Worm (Caenorhabditis elegans) whole organism, L4/young adult: ENCODE measurements around the gene frl-1.
A peak's percentile ranks its signal among the peaks of the same experiment; 100 is the strongest.

Source experiments
- W03F9.2 ChIP-seq: fragments of 150-350 bp; optimal IDR thresholded peaks from 2 replicates; lab custom pipeline; 2014; ENCODE audit warnings: missing biosample characterization, missing genetic modification characterization
- dao-5 ChIP-seq: sonication (generic microtip); optimal IDR thresholded peaks from 2 replicates; lab custom pipeline; 2016; ENCODE audit warnings: missing genotype, missing genetic modification characterization, moderate library complexity, missing compliant biosample characterization
- him-1 ChIP-seq: sonication (generic microtip); optimal IDR thresholded peaks from 2 replicates; lab custom pipeline; 2016; ENCODE audit warnings: missing genotype, missing genetic modification reagents, missing genetic modification characterization, missing compliant biosample characterization

The frl-1 gene

DNA sequence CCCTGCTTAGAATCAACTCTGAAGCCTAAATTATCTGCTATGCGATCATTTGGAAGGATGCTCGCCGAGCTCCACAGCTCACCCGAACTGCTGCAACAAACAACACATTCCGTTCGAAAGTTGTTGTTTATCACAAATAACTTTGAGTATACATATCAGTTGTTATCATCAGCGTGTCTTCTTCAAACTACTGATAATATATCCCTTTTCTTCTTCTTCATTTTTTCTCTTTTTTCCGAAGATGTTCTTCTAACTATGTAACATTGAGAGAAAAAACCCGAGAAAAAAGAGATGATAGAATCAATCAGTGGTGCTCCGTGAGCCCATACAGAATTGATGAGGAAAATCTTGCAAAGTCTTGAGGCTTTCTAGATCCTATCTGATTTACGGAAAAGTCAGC, 46.6 kb downstream of the frl-1 start:
- no peak for TF ChIP-seq dao-5
- no peak for TF ChIP-seq him-1 (tag; lab: Kevin White, UChicago)
- no peak for TF ChIP-seq W03F9.2 (tag; lab: Kevin White, UChicago)

DNA sequence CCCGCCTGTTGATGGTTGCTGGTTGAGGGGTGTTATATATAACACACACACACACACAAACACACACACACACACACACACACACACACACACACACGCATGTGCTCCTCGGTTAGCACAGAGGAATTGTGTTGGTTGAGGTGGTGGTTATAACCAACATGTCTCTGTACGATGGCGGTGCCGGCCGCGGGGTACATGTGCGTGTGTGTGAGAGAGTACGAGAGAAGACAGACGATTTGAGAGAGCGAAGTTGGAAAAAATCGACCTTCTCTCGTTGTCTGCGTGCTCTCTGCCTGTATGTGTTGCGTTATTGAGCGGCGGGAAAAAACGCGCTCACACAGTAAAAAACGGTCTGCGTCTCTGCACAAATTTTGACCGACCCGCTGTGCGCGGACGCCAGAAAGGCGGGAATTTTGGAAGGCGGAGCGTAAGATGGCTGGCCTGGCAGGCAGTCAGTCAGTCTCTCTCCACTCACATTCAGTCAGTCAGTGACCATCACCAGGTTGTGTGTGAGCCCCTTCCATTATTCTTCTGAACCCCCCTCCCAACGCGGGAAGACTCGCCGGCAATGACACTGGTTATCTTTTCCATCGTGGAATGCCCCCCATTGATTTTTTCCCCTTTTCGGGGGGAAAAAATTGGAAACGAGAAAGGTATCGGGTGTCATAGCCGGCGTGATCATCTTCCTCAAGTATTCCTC, 48.1 kb downstream of the frl-1 start:
- TF ChIP-seq dao-5 (peak; percentile 43), him-1 (tag; lab: Kevin White, UChicago) (no peak), W03F9.2 (tag; lab: Kevin White, UChicago) (peak; percentile 67)

DNA sequence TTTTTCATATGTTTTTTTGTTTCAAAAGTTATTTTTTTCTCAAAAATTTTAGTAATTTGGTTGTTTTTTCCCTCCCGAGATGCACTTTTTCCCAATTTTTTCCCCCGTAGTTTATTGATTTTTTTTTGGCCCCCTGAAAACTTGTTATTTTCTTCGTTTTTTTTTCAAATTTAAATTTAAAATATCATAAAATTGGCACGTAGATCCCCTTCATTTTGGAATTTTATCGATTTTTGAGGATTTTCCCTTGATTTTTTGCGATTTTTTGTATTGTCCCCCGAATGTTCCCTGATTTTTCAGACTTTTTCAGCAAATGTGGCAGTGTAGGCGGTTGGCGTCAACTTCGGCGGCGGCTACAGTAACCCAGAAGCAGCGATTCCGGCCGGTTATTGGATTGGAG, 73.8 kb downstream of the frl-1 start, which contains the start of gene C39B5.6:
Gene C39B5.6 (plus strand): TSS at position 301 of the 400 bp plus-strand sequence.
- TF ChIP-seq W03F9.2 (tag; lab: Kevin White, UChicago) = no peak
- TF ChIP-seq dao-5 = no peak
